Worm (Caenorhabditis elegans) whole organism, young adult: ENCODE data around the gene skih-2.

Experiments used
- B0035.1 ChIP-seq: sonication (generic microtip); optimal IDR thresholded peaks from 2 replicates; lab custom pipeline; 2016; ENCODE audit warnings: missing genetic modification characterization, mild to moderate bottlenecking, missing compliant biosample characterization, missing genotype, missing genetic modification reagents
- B0261.1 ChIP-seq: sonication (generic microtip); optimal IDR thresholded peaks from 2 replicates; lab custom pipeline; 2016; ENCODE audit warnings: mild to moderate bottlenecking, missing genetic modification characterization, moderate library complexity, missing compliant biosample characterization
- B0336.3 ChIP-seq: fragments of 200-800 bp; sonication (Bioruptor generic); IDR thresholded peaks from 2 replicates; pipeline ENCODE4 v1.3.6; 2022; ENCODE audit warnings: missing genetic modification characterization, missing compliant biosample characterization
- F23B12.7 ChIP-seq: sonication (generic microtip); optimal IDR thresholded peaks from 2 replicates; lab custom pipeline; 2017; ENCODE audit warnings: missing genetic modification characterization, mild to moderate bottlenecking, missing compliant biosample characterization, antibody characterized with exemption, moderate library complexity; ENCODE audit not compliant: insufficient read depth
- F37B4.10 ChIP-seq: fragments of 200-800 bp; sonication (Bioruptor generic); IDR thresholded peaks from 2 replicates; pipeline ENCODE4 v1.3.6; 2022; ENCODE audit warnings: missing genetic modification characterization, missing compliant biosample characterization
- F55B11.4 ChIP-seq: sonication (generic microtip); optimal IDR thresholded peaks from 2 replicates; lab custom pipeline; 2016; ENCODE audit warnings: missing compliant biosample characterization, missing genetic modification characterization, borderline replicate concordance; ENCODE audit not compliant: insufficient read depth
- K11D2.4 ChIP-seq: fragments of 200-800 bp; sonication (Bioruptor generic); IDR thresholded peaks from 2 replicates; pipeline ENCODE4 v1.3.6; 2022; ENCODE audit warnings: missing genetic modification reagents, missing genetic modification characterization, missing compliant biosample characterization
- K12H6.12 ChIP-seq: fragments of 200-800 bp; sonication (Bioruptor generic); optimal IDR thresholded peaks from 2 replicates; lab custom pipeline; 2018; ENCODE audit warnings: mild to moderate bottlenecking, missing genetic modification characterization, missing compliant biosample characterization
- Y53F4B.3 ChIP-seq: fragments of 200-800 bp; sonication (Bioruptor generic); IDR thresholded peaks from 2 replicates; pipeline ENCODE4 v1.3.6; 2022; ENCODE audit warnings: missing genetic modification reagents, missing genetic modification characterization, missing compliant biosample characterization
- Y53G8AR.9 ChIP-seq: fragments of 200-800 bp; sonication (Bioruptor generic); conservative IDR thresholded peaks from 2 replicates; pipeline ENCODE4 v1.3.6; 2022; ENCODE audit warnings: missing genetic modification reagents, missing genetic modification characterization, missing compliant biosample characterization
- Y67H2A.10 ChIP-seq: fragments of 200-800 bp; sonication (Bioruptor generic); conservative IDR thresholded peaks from 2 replicates; pipeline ENCODE4 v1.3.6; 2022; ENCODE audit warnings: missing genetic modification reagents, missing genetic modification characterization, missing compliant biosample characterization
- Y95B8A.8 ChIP-seq: fragments of 200-800 bp; sonication (Bioruptor generic); IDR thresholded peaks from 2 replicates; pipeline ENCODE4 v1.3.6; 2022; ENCODE audit warnings: missing genetic modification reagents, missing genetic modification characterization, missing compliant biosample characterization
- akir-1 ChIP-seq: fragments of 200-800 bp; sonication (Bioruptor generic); optimal IDR thresholded peaks from 2 replicates; lab custom pipeline; 2018; ENCODE audit warnings: mild to moderate bottlenecking, missing genetic modification characterization, moderate library complexity, missing compliant biosample characterization
- ama-1 ChIP-seq, 3 experiments: fragments of 150-350 bp in 1 of 3; sonication (generic microtip) in 2 of 3; optimal IDR thresholded peaks; 2 replicates each; lab custom pipeline; 2014 to 2018; ENCODE audit warnings: missing biosample characterization in 2 of 3, missing genetic modification characterization in 2 of 3, missing genetic modification reagents in 2 of 3
- aptf-3 ChIP-seq: fragments of 200-800 bp; sonication (Bioruptor generic); IDR thresholded peaks from 2 replicates; pipeline ENCODE4 v1.3.6; 2022; ENCODE audit warnings: missing genetic modification characterization, missing compliant biosample characterization
- atf-7 ChIP-seq: sonication (generic microtip); optimal IDR thresholded peaks from 2 replicates; lab custom pipeline; 2017; ENCODE audit warnings: mild to moderate bottlenecking, missing genetic modification characterization, missing compliant biosample characterization
- athp-1 ChIP-seq: sonication (generic microtip); optimal IDR thresholded peaks from 2 replicates; lab custom pipeline; 2017; ENCODE audit warnings: mild to moderate bottlenecking, missing genetic modification characterization, missing compliant biosample characterization
- chd-7 ChIP-seq: sonication (generic microtip); optimal IDR thresholded peaks from 2 replicates; lab custom pipeline; 2016; ENCODE audit warnings: mild to moderate bottlenecking, missing genetic modification characterization, moderate library complexity, missing compliant biosample characterization
- dox-1 ChIP-seq: fragments of 200-800 bp; sonication (Bioruptor generic); IDR thresholded peaks from 2 replicates; pipeline ENCODE4 v1.3.6; 2022; ENCODE audit warnings: missing genetic modification reagents, missing genetic modification characterization, missing compliant biosample characterization
- efl-1 ChIP-seq: fragments of 150-350 bp; optimal IDR thresholded peaks from 2 replicates; lab custom pipeline; 2014; ENCODE audit warnings: missing biosample characterization, missing genetic modification reagents, missing genetic modification characterization
- egl-44 ChIP-seq: fragments of 200-800 bp; sonication (Bioruptor generic); IDR thresholded peaks from 2 replicates; pipeline ENCODE4 v1.3.6; 2022; ENCODE audit warnings: missing genetic modification reagents, missing genetic modification characterization, missing compliant biosample characterization
- egrh-3 ChIP-seq: fragments of 200-800 bp; sonication (Bioruptor generic); IDR thresholded peaks from 2 replicates; pipeline ENCODE4 v1.3.6; 2022; ENCODE audit warnings: missing genetic modification reagents, missing genetic modification characterization, missing compliant biosample characterization
- ets-4 ChIP-seq: fragments of 200-800 bp; sonication (Bioruptor generic); optimal IDR thresholded peaks from 2 replicates; lab custom pipeline; 2018; ENCODE audit warnings: mild to moderate bottlenecking, missing genetic modification characterization, missing compliant biosample characterization
- fkh-3 ChIP-seq: sonication (generic microtip); optimal IDR thresholded peaks from 2 replicates; lab custom pipeline; 2016; ENCODE audit warnings: mild to moderate bottlenecking, missing genetic modification characterization, missing compliant biosample characterization
- gei-17 ChIP-seq: fragments of 200-800 bp; sonication (Bioruptor generic); optimal IDR thresholded peaks from 2 replicates; lab custom pipeline; 2018; ENCODE audit warnings: mild to moderate bottlenecking, missing genetic modification characterization, missing compliant biosample characterization
- hlh-12 ChIP-seq: sonication (generic microtip); optimal IDR thresholded peaks from 2 replicates; lab custom pipeline; 2016; ENCODE audit warnings: missing genetic modification characterization, missing compliant biosample characterization
- hmg-1.2 ChIP-seq: fragments of 200-800 bp; sonication (Bioruptor generic); IDR thresholded peaks from 2 replicates; pipeline ENCODE4 v1.3.6; 2022; ENCODE audit warnings: missing genetic modification reagents, missing genetic modification characterization, missing compliant biosample characterization
- lag-1 ChIP-seq: fragments of 200-800 bp; sonication (Bioruptor generic); IDR thresholded peaks from 2 replicates; pipeline ENCODE4 v1.3.6; 2022; ENCODE audit warnings: missing genetic modification reagents, missing genetic modification characterization, missing compliant biosample characterization
- lin-40 ChIP-seq: sonication (generic microtip); optimal IDR thresholded peaks from 2 replicates; lab custom pipeline; 2016; ENCODE audit warnings: missing genetic modification characterization, mild to moderate bottlenecking, missing compliant biosample characterization, missing genotype, missing genetic modification reagents
- lsl-1 ChIP-seq: fragments of 200-800 bp; sonication (Bioruptor generic); optimal IDR thresholded peaks from 2 replicates; lab custom pipeline; 2018; ENCODE audit warnings: mild to moderate bottlenecking, missing genetic modification characterization, moderate library complexity, missing compliant biosample characterization
- lsy-27 ChIP-seq: sonication (generic microtip); optimal IDR thresholded peaks from 2 replicates; lab custom pipeline; 2017; ENCODE audit warnings: missing genetic modification characterization, mild to moderate bottlenecking, missing compliant biosample characterization, antibody characterized with exemption, missing genotype, borderline replicate concordance; ENCODE audit not compliant: insufficient read depth
- madf-10 ChIP-seq: sonication (generic microtip); optimal IDR thresholded peaks from 2 replicates; lab custom pipeline; 2016; ENCODE audit warnings: mild to moderate bottlenecking, missing genetic modification characterization, missing compliant biosample characterization
- mcd-1 ChIP-seq: fragments of 200-800 bp; sonication (Bioruptor generic); IDR thresholded peaks from 2 replicates; pipeline ENCODE4 v1.3.6; 2022; ENCODE audit warnings: missing genetic modification reagents, missing genetic modification characterization, missing compliant biosample characterization
- mel-28 ChIP-seq: sonication (generic microtip); optimal IDR thresholded peaks from 2 replicates; lab custom pipeline; 2016; ENCODE audit warnings: borderline replicate concordance, mild to moderate bottlenecking, missing genetic modification characterization, missing compliant biosample characterization
- mxl-1 ChIP-seq: sonication (generic microtip); optimal IDR thresholded peaks from 2 replicates; lab custom pipeline; 2016; ENCODE audit warnings: missing genetic modification characterization, missing compliant biosample characterization
- nfya-1 ChIP-seq: sonication (generic microtip); optimal IDR thresholded peaks from 2 replicates; lab custom pipeline; 2017; ENCODE audit warnings: antibody characterized with exemption, missing compliant biosample characterization, missing genetic modification characterization, borderline replicate concordance; ENCODE audit not compliant: insufficient read depth
- nfya-2 ChIP-seq: fragments of 200-800 bp; sonication (Bioruptor generic); IDR thresholded peaks from 2 replicates; pipeline ENCODE4 v1.3.6; 2022; ENCODE audit warnings: missing genetic modification reagents, missing genetic modification characterization, missing compliant biosample characterization
- nhr-120 ChIP-seq: fragments of 200-800 bp; sonication (Bioruptor generic); IDR thresholded peaks from 2 replicates; pipeline ENCODE4 v1.3.6; 2022; ENCODE audit warnings: missing genetic modification characterization, missing compliant biosample characterization
- rcor-1 ChIP-seq: fragments of 200-800 bp; sonication (Bioruptor generic); IDR thresholded peaks from 2 replicates; pipeline ENCODE4 v1.3.6; 2022; ENCODE audit warnings: missing genetic modification reagents, missing genetic modification characterization, missing compliant biosample characterization
- sdz-38 ChIP-seq: sonication (generic microtip); optimal IDR thresholded peaks from 2 replicates; lab custom pipeline; 2016; ENCODE audit warnings: missing genotype, missing genetic modification characterization, missing compliant biosample characterization
- sea-2 ChIP-seq: fragments of 200-800 bp; sonication (Bioruptor generic); IDR thresholded peaks from 2 replicates; pipeline ENCODE4 v1.3.6; 2022; ENCODE audit warnings: missing genetic modification characterization, missing compliant biosample characterization
- snpc-1.1 ChIP-seq: sonication (generic microtip); optimal IDR thresholded peaks from 2 replicates; lab custom pipeline; 2017; ENCODE audit warnings: missing genetic modification characterization, mild to moderate bottlenecking, missing compliant biosample characterization, antibody characterized with exemption, moderate library complexity, missing genotype, missing genetic modification reagents; ENCODE audit not compliant: insufficient read depth
- sptf-2 ChIP-seq: fragments of 200-800 bp; sonication (Bioruptor generic); optimal IDR thresholded peaks from 2 replicates; lab custom pipeline; 2018; ENCODE audit warnings: mild to moderate bottlenecking, missing genetic modification characterization, missing compliant biosample characterization
- tbx-9 ChIP-seq: sonication (generic microtip); optimal IDR thresholded peaks from 2 replicates; lab custom pipeline; 2016; ENCODE audit warnings: borderline replicate concordance, missing genetic modification characterization, inconsistent platforms, missing compliant biosample characterization
- xnd-1 ChIP-seq: sonication (generic microtip); optimal IDR thresholded peaks from 2 replicates; lab custom pipeline; 2016; ENCODE audit warnings: missing genotype, missing genetic modification reagents, missing genetic modification characterization, missing compliant biosample characterization
- zfh-2 ChIP-seq: fragments of 200-800 bp; sonication (Bioruptor generic); conservative IDR thresholded peaks from 2 replicates; pipeline ENCODE4 v1.3.6; 2022; ENCODE audit warnings: missing genetic modification reagents, missing genetic modification characterization, missing compliant biosample characterization
- ztf-3 ChIP-seq: fragments of 200-800 bp; sonication (Bioruptor generic); optimal IDR thresholded peaks from 2 replicates; lab custom pipeline; 2018; ENCODE audit warnings: mild to moderate bottlenecking, missing genetic modification characterization, missing compliant biosample characterization
- ztf-6 ChIP-seq: fragments of 200-800 bp; sonication (Bioruptor generic); IDR thresholded peaks from 2 replicates; pipeline ENCODE4 v1.3.6; 2022; ENCODE audit warnings: missing genetic modification reagents, missing genetic modification characterization, missing compliant biosample characterization

The skih-2 gene

ce11 chrIV:11146962-11147470 is 4.9 kb upstream of the skih-2 start, which contains the start of gene pigq-1 (continued):
- TF ChIP-seq ama-1 (optimal IDR thresholded peaks at IDR 0.05; lab: Kevin White, UChicago) (peak; percentile 90), ama-1 (GFP tag; optimal IDR thresholded peaks at IDR 0.05; lab: Kevin White, UChicago) (no peak), B0035.1 (tag; lab: Kevin White, UChicago) (peak; percentile 74), fkh-3 (peak; percentile 86), mxl-1 (tag; lab: Kevin White, UChicago) (peak; percentile 22), F55B11.4 (no peak), tbx-9 (no peak), lin-40 (tag; lab: Kevin White, UChicago) (peak; percentile 38), ets-4 (no peak), lag-1 (no peak), athp-1 (tag; lab: Kevin White, UChicago) (peak; percentile 52), mcd-1 (no peak), lsy-27 (tag; lab: Kevin White, UChicago) (no peak), F23B12.7 (tag; lab: Kevin White, UChicago) (no peak), ztf-6 (no peak), atf-7 (peak; percentile 71), K12H6.12 (tag; lab: Kevin White, UChicago) (no peak), dox-1 (GFP tag; lab: Robert Waterston, UW) (no peak), zfh-2 (no peak), akir-1 (GFP tag; lab: Kevin White, UChicago) (no peak), mel-28 (no peak), sdz-38 (tag; lab: Kevin White, UChicago) (no peak), nfya-1 (no peak), madf-10 (tag; lab: Kevin White, UChicago) (peak; percentile 33), nfya-2 (no peak), egl-44 (no peak), B0336.3 (GFP tag; lab: Robert Waterston, UW) (peak; percentile 81; the same call in 1 of the 2 replicates), Y95B8A.8 (GFP tag; lab: Robert Waterston, UW) (0 out of 2 replicates have a peak, but pooled peaks have one; percentile 36), lsl-1 (GFP tag; lab: Kevin White, UChicago) (peak; percentile 4), Y67H2A.10 (GFP tag; lab: Robert Waterston, UW) (no peak), Y53F4B.3 (GFP tag; lab: Robert Waterston, UW) (no peak), F37B4.10 (GFP tag; lab: Robert Waterston, UW) (no peak), rcor-1 (GFP tag; lab: Robert Waterston, UW) (no peak), efl-1 (no peak), snpc-1.1 (peak; percentile 51), nhr-120 (GFP tag; lab: Robert Waterston, UW) (no peak), B0261.1 (tag; lab: Kevin White, UChicago) (no peak), xnd-1 (peak; percentile 28), sptf-2 (GFP tag; lab: Kevin White, UChicago) (no peak), ztf-3 (GFP tag; lab: Kevin White, UChicago) (peak; percentile 43), sea-2 (GFP tag; lab: Robert Waterston, UW) (no peak), K11D2.4 (GFP tag; lab: Robert Waterston, UW) (no peak), gei-17 (GFP tag; lab: Kevin White, UChicago) (no peak), hmg-1.2 (GFP tag; lab: Robert Waterston, UW) (no peak), Y53G8AR.9 (GFP tag; lab: Robert Waterston, UW) (peak; percentile 84), aptf-3 (no peak), chd-7 (tag; lab: Kevin White, UChicago) (peak; percentile 52), hlh-12 (tag; lab: Kevin White, UChicago) (no peak), egrh-3 (GFP tag; lab: Robert Waterston, UW) (no peak)
